Worm (Caenorhabditis elegans) whole organism, late embryonic: ENCODE results near the gene T24H7.8.

Experiments
- F13H6.1 ChIP-seq: sonication (generic microtip); optimal IDR thresholded peaks from 2 replicates; lab custom pipeline; 2016; ENCODE audit warnings: missing genetic modification characterization, missing compliant biosample characterization
- K09A11.1 ChIP-seq: sonication (generic microtip); optimal IDR thresholded peaks from 2 replicates; lab custom pipeline; 2017; ENCODE audit warnings: antibody characterized with exemption, mild to moderate bottlenecking, missing genetic modification characterization, missing compliant biosample characterization; ENCODE audit not compliant: insufficient read depth
- T23F11.4 ChIP-seq: fragments of 200-800 bp; sonication (Bioruptor generic); optimal IDR thresholded peaks from 2 replicates; lab custom pipeline; 2018; ENCODE audit warnings: mild to moderate bottlenecking, missing genetic modification characterization, missing compliant biosample characterization
- ceh-14 ChIP-seq: sonication (generic microtip); optimal IDR thresholded peaks from 2 replicates; lab custom pipeline; 2016; ENCODE audit warnings: missing genotype, missing genetic modification characterization, missing compliant biosample characterization
- ceh-30 ChIP-seq: fragments of 150-350 bp; optimal IDR thresholded peaks from 2 replicates; lab custom pipeline; 2014; ENCODE audit warnings: missing biosample characterization, missing genetic modification characterization
- che-1 ChIP-seq: sonication (generic microtip); optimal IDR thresholded peaks from 2 replicates; lab custom pipeline; 2016; ENCODE audit warnings: mild to moderate bottlenecking, missing genetic modification characterization, missing compliant biosample characterization
- elt-2 ChIP-seq: sonication (generic microtip); optimal IDR thresholded peaks from 2 replicates; lab custom pipeline; 2016; ENCODE audit warnings: missing genetic modification reagents, missing genetic modification characterization, missing compliant biosample characterization
- ets-4 ChIP-seq: sonication (generic microtip); optimal IDR thresholded peaks from 2 replicates; lab custom pipeline; 2016; ENCODE audit warnings: missing genetic modification characterization, missing compliant biosample characterization
- hlh-13 ChIP-seq: fragments of 200-800 bp; sonication (Bioruptor generic); optimal IDR thresholded peaks from 2 replicates; lab custom pipeline; 2018; ENCODE audit warnings: mild to moderate bottlenecking, missing genetic modification characterization, missing compliant biosample characterization
- hlh-15 ChIP-seq: sonication (generic microtip); optimal IDR thresholded peaks from 2 replicates; lab custom pipeline; 2016; ENCODE audit warnings: missing genetic modification characterization, missing compliant biosample characterization
- lin-11 ChIP-seq: fragments of 200-800 bp; sonication (Bioruptor generic); optimal IDR thresholded peaks from 2 replicates; lab custom pipeline; 2018; ENCODE audit warnings: mild to moderate bottlenecking, missing genetic modification characterization, missing compliant biosample characterization
- mec-3 ChIP-seq: sonication (generic microtip); optimal IDR thresholded peaks from 2 replicates; lab custom pipeline; 2016; ENCODE audit warnings: borderline replicate concordance, missing genetic modification characterization, missing compliant biosample characterization
- nhr-11 ChIP-seq: fragments of 150-350 bp; optimal IDR thresholded peaks from 2 replicates; lab custom pipeline; 2014; ENCODE audit warnings: missing biosample characterization, missing genetic modification characterization
- nhr-232 ChIP-seq: sonication (generic microtip); optimal IDR thresholded peaks from 2 replicates; lab custom pipeline; 2016; ENCODE audit warnings: missing genetic modification characterization, missing compliant biosample characterization
- rnt-1 ChIP-seq: sonication (generic microtip); optimal IDR thresholded peaks from 2 replicates; lab custom pipeline; 2016; ENCODE audit warnings: missing genetic modification characterization, missing compliant biosample characterization
- unc-55 ChIP-seq: sonication (generic microtip); optimal IDR thresholded peaks from 2 replicates; lab custom pipeline; 2017; ENCODE audit warnings: missing biosample characterization, missing genetic modification reagents, missing genetic modification characterization
- ztf-16 ChIP-seq: sonication (generic microtip); optimal IDR thresholded peaks from 2 replicates; lab custom pipeline; 2017; ENCODE audit warnings: missing genetic modification characterization, missing compliant biosample characterization

Gene T24H7.8

DNA sequence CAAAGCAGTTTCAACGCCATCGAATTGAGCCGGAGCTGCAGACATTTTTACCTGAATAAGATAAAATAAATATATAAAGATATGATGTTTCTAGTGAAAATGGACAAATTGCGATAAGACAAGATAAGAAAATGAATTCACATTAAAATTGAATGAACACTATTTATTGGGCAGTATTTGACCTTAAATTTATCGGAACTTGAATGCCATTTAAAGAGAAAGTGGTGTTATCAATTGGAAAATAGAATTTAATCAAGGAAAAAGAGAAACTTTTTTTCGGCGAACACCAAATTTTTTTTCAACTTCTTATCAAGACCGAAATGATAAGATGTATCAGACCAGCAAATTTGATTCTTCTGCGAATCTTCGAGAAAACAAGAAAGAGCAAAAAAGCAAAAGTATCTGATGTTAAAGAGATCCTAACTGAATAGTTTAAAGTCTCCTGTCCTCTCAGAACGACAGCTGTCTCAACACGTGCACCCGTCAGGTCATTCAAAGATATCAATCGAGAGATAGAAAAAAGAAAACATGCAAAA is 48.3 kb downstream of the T24H7.8 start, which contains the start of gene upb-1:
upb-1 (minus strand) TSS at position 51 of the 536 bp plus-strand sequence.
- TF ChIP-seq T23F11.4 (GFP tag; lab: Kevin White, UChicago) (no peak), nhr-232 (no peak), mec-3 (tag; lab: Kevin White, UChicago) (no peak), ztf-16 (tag; lab: Kevin White, UChicago) (no peak), unc-55 (GFP tag; lab: Kevin White, UChicago) (peak; percentile 70), hlh-15 (tag; lab: Kevin White, UChicago) (no peak), che-1 (tag; lab: Kevin White, UChicago) (no peak), F13H6.1 (tag; lab: Kevin White, UChicago) (no peak), lin-11 (tag; lab: Kevin White, UChicago) (no peak), ceh-30 (no peak), hlh-13 (no peak), elt-2 (tag; lab: Kevin White, UChicago) (peak; percentile 82), nhr-11 (tag; lab: Kevin White, UChicago) (no peak), rnt-1 (no peak), ceh-14 (tag; lab: Kevin White, UChicago) (no peak), K09A11.1 (tag; lab: Kevin White, UChicago) (no peak), ets-4 (tag; lab: Kevin White, UChicago) (no peak)
